Fruit fly (Drosophila melanogaster) whole organism, prepupa: Measurements from ENCODE around the gene ppk31.

ENCODE experiments used
- CG10631 ChIP-seq: fragments of 200-800 bp; sonication (Bioruptor generic); optimal IDR thresholded peaks from 2 replicates; lab custom pipeline; 2016; ENCODE audit warnings: missing biosample characterization, missing genetic modification characterization
- CG10669 ChIP-seq: fragments of 200-800 bp; sonication (Bioruptor generic); optimal IDR thresholded peaks from 3 replicates; lab custom pipeline; 2018; ENCODE audit warnings: missing biosample characterization, mild to moderate bottlenecking, missing genetic modification characterization, moderate library complexity
- CG11762 ChIP-seq: fragments of 200-800 bp; sonication (Bioruptor generic); optimal IDR thresholded peaks from 3 replicates; lab custom pipeline; 2016; ENCODE audit warnings: missing biosample characterization, missing genetic modification characterization; ENCODE audit not compliant: insufficient read depth
- CG11902 ChIP-seq: fragments of 200-800 bp; sonication (Bioruptor generic); optimal IDR thresholded peaks from 3 replicates; lab custom pipeline; 2016; ENCODE audit warnings: missing biosample characterization, missing genetic modification characterization
- CG15336 ChIP-seq: fragments of 200-800 bp; sonication (Bioruptor generic); IDR thresholded peaks from 2 replicates; pipeline ENCODE4 v1.3.6; 2022; ENCODE audit warnings: missing biosample characterization, missing genetic modification characterization
- CG16779 ChIP-seq: fragments of 200-800 bp; sonication (Bioruptor generic); optimal IDR thresholded peaks from 3 replicates; lab custom pipeline; 2017; ENCODE audit warnings: missing biosample characterization, mild to moderate bottlenecking, missing genetic modification characterization
- CG3032 ChIP-seq: fragments of 200-800 bp; optimal IDR thresholded peaks from 2 replicates; lab custom pipeline; 2019; ENCODE audit warnings: missing biosample characterization, mild to moderate bottlenecking, missing genetic modification characterization, moderate library complexity
- CG31627 ChIP-seq: fragments of 200-800 bp; sonication (Bioruptor generic); optimal IDR thresholded peaks from 3 replicates; lab custom pipeline; 2016; ENCODE audit warnings: missing biosample characterization, missing genetic modification characterization
- CG32006 ChIP-seq: fragments of 200-800 bp; sonication (Bioruptor generic); optimal IDR thresholded peaks from 3 replicates; lab custom pipeline; 2017; ENCODE audit warnings: missing biosample characterization, mild to moderate bottlenecking, missing genetic modification characterization
- CG34406 ChIP-seq: fragments of 200-800 bp; sonication (Bioruptor generic); optimal IDR thresholded peaks from 3 replicates; lab custom pipeline; 2016; ENCODE audit warnings: missing biosample characterization, missing genetic modification characterization
- CG6163 ChIP-seq: fragments of 200-800 bp; sonication (Bioruptor generic); IDR thresholded peaks from 3 replicates; pipeline ENCODE4 v1.3.6; 2022; ENCODE audit warnings: missing biosample characterization, missing genetic modification characterization
- CG6276 ChIP-seq: fragments of 200-800 bp; sonication (Bioruptor generic); optimal IDR thresholded peaks from 2 replicates; lab custom pipeline; 2017; ENCODE audit warnings: missing biosample characterization, mild to moderate bottlenecking, missing genetic modification characterization
- CG6792 ChIP-seq: fragments of 200-800 bp; sonication (Bioruptor generic); optimal IDR thresholded peaks from 3 replicates; lab custom pipeline; 2016; ENCODE audit warnings: missing biosample characterization, missing genetic modification characterization
- CG6808 ChIP-seq: fragments of 200-800 bp; sonication (Bioruptor generic); optimal IDR thresholded peaks from 3 replicates; lab custom pipeline; 2017; ENCODE audit warnings: missing biosample characterization, missing genetic modification characterization, mild to moderate bottlenecking, moderate library complexity, missing genetic modification reagents
- CG6854 ChIP-seq: fragments of 200-800 bp; sonication (Bioruptor generic); optimal IDR thresholded peaks from 2 replicates; lab custom pipeline; 2017; ENCODE audit warnings: missing biosample characterization, mild to moderate bottlenecking, missing genetic modification characterization
- CG7368 ChIP-seq: fragments of 200-800 bp; sonication (Bioruptor generic); optimal IDR thresholded peaks from 3 replicates; lab custom pipeline; 2016; ENCODE audit warnings: missing biosample characterization, missing genetic modification characterization
- CG8119 ChIP-seq: fragments of 200-800 bp; sonication (Bioruptor generic); IDR thresholded peaks from 3 replicates; pipeline ENCODE4 v1.3.6; 2022; ENCODE audit warnings: missing biosample characterization, missing genetic modification characterization
- CG8632 ChIP-seq: fragments of 200-800 bp; sonication (Bioruptor generic); optimal IDR thresholded peaks from 3 replicates; lab custom pipeline; 2016; ENCODE audit warnings: missing biosample characterization, missing genetic modification characterization
- CG9139 ChIP-seq: fragments of 200-800 bp; sonication (Bioruptor generic); optimal IDR thresholded peaks from 3 replicates; lab custom pipeline; 2017; ENCODE audit warnings: missing biosample characterization, mild to moderate bottlenecking, missing genetic modification characterization
- Eip75B ChIP-seq: fragments of 200-800 bp; sonication (Bioruptor generic); optimal IDR thresholded peaks from 3 replicates; lab custom pipeline; 2016; ENCODE audit warnings: missing biosample characterization, missing genetic modification characterization
- Eip78C ChIP-seq: fragments of 200-800 bp; sonication (Bioruptor generic); peaks from one replicate; lab custom pipeline; 2016; ENCODE audit warnings: missing biosample characterization, missing genetic modification characterization
- Eip93F ChIP-seq: fragments of 200-800 bp; sonication (Bioruptor generic); optimal IDR thresholded peaks from 2 replicates; lab custom pipeline; 2016; ENCODE audit warnings: missing biosample characterization, mild to moderate bottlenecking, missing genetic modification characterization
- Ets21C ChIP-seq: fragments of 200-800 bp; sonication (Bioruptor generic); optimal IDR thresholded peaks from 3 replicates; lab custom pipeline; 2016; ENCODE audit warnings: missing biosample characterization, missing genetic modification characterization
- Ets96B ChIP-seq: fragments of 200-800 bp; optimal IDR thresholded peaks from 2 replicates; lab custom pipeline; 2019; ENCODE audit warnings: missing biosample characterization, mild to moderate bottlenecking, missing genetic modification characterization, moderate library complexity
- Gug ChIP-seq: fragments of 200-800 bp; sonication (Bioruptor generic); IDR thresholded peaks from 2 replicates; pipeline ENCODE4 v1.3.6; 2022; ENCODE audit warnings: missing biosample characterization, missing genetic modification characterization
- Hr38 ChIP-seq: sonication (Bioruptor generic); optimal IDR thresholded peaks from 2 replicates; lab custom pipeline; 2016; ENCODE audit warnings: missing biosample characterization, missing genetic modification characterization
- Hr39 ChIP-seq: fragments of 200-800 bp; sonication (Bioruptor generic); optimal IDR thresholded peaks from 2 replicates; lab custom pipeline; 2016; ENCODE audit warnings: missing biosample characterization, missing genetic modification characterization
- Hr4 ChIP-seq: fragments of 200-800 bp; sonication (Bioruptor generic); optimal IDR thresholded peaks from 3 replicates; lab custom pipeline; 2016; ENCODE audit warnings: missing biosample characterization, missing genetic modification characterization
- Lpt ChIP-seq: fragments of 200-800 bp; sonication (Bioruptor generic); optimal IDR thresholded peaks from 3 replicates; lab custom pipeline; 2016; ENCODE audit warnings: missing biosample characterization, missing genetic modification characterization
- Met ChIP-seq: fragments of 200-800 bp; sonication (Bioruptor generic); optimal IDR thresholded peaks from 3 replicates; lab custom pipeline; 2016; ENCODE audit warnings: missing biosample characterization, missing genetic modification characterization
- OdsH ChIP-seq: fragments of 200-800 bp; sonication (Bioruptor generic); optimal IDR thresholded peaks from 3 replicates; lab custom pipeline; 2016; ENCODE audit warnings: missing biosample characterization, missing genetic modification characterization
- Sox102F ChIP-seq: fragments of 200-800 bp; sonication (Bioruptor generic); optimal IDR thresholded peaks from 2 replicates; lab custom pipeline; 2016; ENCODE audit warnings: missing biosample characterization, mild to moderate bottlenecking, missing genetic modification characterization
- Sox14 ChIP-seq: fragments of 200-800 bp; sonication (Bioruptor generic); optimal IDR thresholded peaks from 3 replicates; lab custom pipeline; 2016; ENCODE audit warnings: missing biosample characterization, missing genetic modification characterization
- Sox15 ChIP-seq: fragments of 200-800 bp; sonication (Bioruptor generic); optimal IDR thresholded peaks from 3 replicates; lab custom pipeline; 2016; ENCODE audit warnings: missing biosample characterization, missing genetic modification characterization
- achi ChIP-seq: fragments of 200-800 bp; sonication (Bioruptor generic); optimal IDR thresholded peaks from 3 replicates; lab custom pipeline; 2016; ENCODE audit warnings: missing biosample characterization, missing genetic modification characterization
- acj6 ChIP-seq: fragments of 200-800 bp; sonication (Bioruptor generic); optimal IDR thresholded peaks from 3 replicates; lab custom pipeline; 2016; ENCODE audit warnings: missing biosample characterization, missing genetic modification characterization
- cyc ChIP-seq: fragments of 200-800 bp; sonication (Bioruptor generic); optimal IDR thresholded peaks from 3 replicates; lab custom pipeline; 2016; ENCODE audit warnings: missing biosample characterization, missing genetic modification characterization
- dac ChIP-seq: fragments of 200-800 bp; sonication (Bioruptor generic); optimal IDR thresholded peaks from 2 replicates; lab custom pipeline; 2017; ENCODE audit warnings: missing biosample characterization, mild to moderate bottlenecking, missing genetic modification characterization
- dsx ChIP-seq: fragments of 200-800 bp; optimal IDR thresholded peaks from 3 replicates; lab custom pipeline; 2019; ENCODE audit warnings: missing biosample characterization, mild to moderate bottlenecking, missing genetic modification characterization, moderate library complexity; ENCODE audit not compliant: poor library complexity, severe bottlenecking
- eg ChIP-seq: fragments of 200-800 bp; sonication (Bioruptor generic); IDR thresholded peaks from 3 replicates; pipeline ENCODE4 v1.3.6; 2022; ENCODE audit warnings: missing biosample characterization, missing genetic modification characterization
- esn ChIP-seq: fragments of 200-800 bp; sonication (Bioruptor generic); optimal IDR thresholded peaks from 2 replicates; lab custom pipeline; 2016; ENCODE audit warnings: missing biosample characterization, mild to moderate bottlenecking, missing genetic modification characterization, moderate library complexity
- fd85E ChIP-seq: fragments of 200-800 bp; sonication (Bioruptor generic); optimal IDR thresholded peaks from 3 replicates; lab custom pipeline; 2016; ENCODE audit warnings: missing biosample characterization, missing genetic modification characterization
- lz ChIP-seq: fragments of 200-800 bp; sonication (Bioruptor generic); optimal IDR thresholded peaks from 3 replicates; lab custom pipeline; 2016; ENCODE audit warnings: missing biosample characterization, missing genetic modification characterization
- net ChIP-seq: fragments of 200-800 bp; sonication (Bioruptor generic); optimal IDR thresholded peaks from 3 replicates; lab custom pipeline; 2016; ENCODE audit warnings: missing biosample characterization, missing genetic modification characterization
- pdm3 ChIP-seq: fragments of 200-800 bp; sonication (Bioruptor generic); optimal IDR thresholded peaks from 3 replicates; lab custom pipeline; 2016; ENCODE audit warnings: missing biosample characterization, missing genetic modification characterization
- salr ChIP-seq, 2 experiments: fragments of 200-800 bp; sonication (Bioruptor generic); optimal IDR thresholded peaks; 3 replicates each; lab custom pipeline; 2016 to 2018; ENCODE audit warnings: missing biosample characterization in 2 of 2, missing genetic modification characterization in 2 of 2, mild to moderate bottlenecking in 1 of 2
- spab ChIP-seq: fragments of 200-800 bp; sonication (Bioruptor generic); optimal IDR thresholded peaks from 2 replicates; lab custom pipeline; 2017; ENCODE audit warnings: missing biosample characterization, mild to moderate bottlenecking, missing genetic modification characterization, missing genetic modification reagents
- ss ChIP-seq, 2 experiments: fragments of 200-800 bp; sonication (Bioruptor generic); optimal IDR thresholded peaks; 2 replicates in 1 of 2; 3 replicates in 1 of 2; lab custom pipeline; 2017 to 2018; ENCODE audit warnings: mild to moderate bottlenecking in 2 of 2, missing biosample characterization in 2 of 2, missing genetic modification characterization in 2 of 2, moderate library complexity in 1 of 2
- svp ChIP-seq: fragments of 200-800 bp; sonication (Bioruptor generic); peaks from one replicate; lab custom pipeline; 2016; ENCODE audit warnings: missing biosample characterization, missing genetic modification characterization
- topi ChIP-seq: fragments of 200-800 bp; sonication (Bioruptor generic); optimal IDR thresholded peaks from 3 replicates; lab custom pipeline; 2016; ENCODE audit warnings: missing biosample characterization, missing genetic modification characterization

ppk31 gene

dm6 chr3R:27167350-27167749 lies 4.4 kb downstream of the ppk31 start (continued):
- peak; percentile 91 for TF ChIP-seq eg (GFP tag; lab: Robert Waterston, UW)
- peak; percentile 54 for TF ChIP-seq net (GFP tag; lab: Kevin White, UChicago)
- peak; percentile 92 for TF ChIP-seq CG32006 (GFP tag; lab: Kevin White, UChicago)
- TF ChIP-seq Hr4 (GFP tag; lab: Kevin White, UChicago) = peak; percentile 90
- TF ChIP-seq Eip78C = peak; percentile 93
- peak; percentile 63 for TF ChIP-seq OdsH (GFP tag; lab: Kevin White, UChicago)
- peak; percentile 19 for TF ChIP-seq svp (GFP tag; lab: Kevin White, UChicago)
- TF ChIP-seq CG10631 (GFP tag; lab: Kevin White, UChicago) = peak; percentile 68

dm6 chr3R:27171153-27171552 lies 8.2 kb downstream of the ppk31 start:
- TF ChIP-seq Lpt (GFP tag; lab: Kevin White, UChicago) (no peak), Ets21C (GFP tag; lab: Kevin White, UChicago) (peak; percentile 24), dsx (GFP tag; lab: Kevin White, UChicago) (peak; percentile 20), achi (GFP tag; lab: Kevin White, UChicago) (peak; percentile 45), CG6163 (GFP tag; lab: Robert Waterston, UW) (no peak; the same call in 2 of the 3 replicates), Ets96B (tag; lab: Kevin White, UChicago) (peak; percentile 28), salr (GFP tag; optimal IDR thresholded peaks at IDR 0.05; lab: Kevin White, UChicago) (no peak), CG34406 (GFP tag; lab: Kevin White, UChicago) (peak; percentile 45), OdsH (GFP tag; lab: Kevin White, UChicago) (peak; percentile 43), esn (GFP tag; lab: Kevin White, UChicago) (peak; percentile 86), Sox15 (GFP tag; lab: Kevin White, UChicago) (peak; percentile 10), CG6808 (GFP tag; lab: Kevin White, UChicago) (peak; percentile 45), CG10631 (GFP tag; lab: Kevin White, UChicago) (peak; percentile 20), Hr38 (GFP tag; lab: Kevin White, UChicago) (no peak), CG16779 (tag; lab: Kevin White, UChicago) (no peak), CG11762 (GFP tag; lab: Kevin White, UChicago) (peak; percentile 4), CG31627 (peak; percentile 64), CG32006 (GFP tag; lab: Kevin White, UChicago) (no peak), acj6 (peak; percentile 41), CG10669 (GFP tag; lab: Kevin White, UChicago) (peak; percentile 38), ss (GFP tag; optimal IDR thresholded peaks at IDR 0.05; lab: Kevin White, UChicago) (peak in 1 of 2 experiments; percentile 28), Hr39 (GFP tag; lab: Kevin White, UChicago) (peak; percentile 63), Met (GFP tag; lab: Kevin White, UChicago) (peak; percentile 75), Eip75B (GFP tag; lab: Kevin White, UChicago) (peak; percentile 39), Gug (GFP tag; lab: Robert Waterston, UW) (no peak), CG6854 (GFP tag; lab: Kevin White, UChicago) (peak; percentile 72), svp (GFP tag; lab: Kevin White, UChicago) (peak; percentile 89), CG6276 (GFP tag; lab: Kevin White, UChicago) (no peak), dac (GFP tag; lab: Kevin White, UChicago) (no peak), lz (GFP tag; lab: Kevin White, UChicago) (peak; percentile 72), spab (GFP tag; lab: Kevin White, UChicago) (peak; percentile 45), CG15336 (GFP tag; lab: Robert Waterston, UW) (no peak), net (GFP tag; lab: Kevin White, UChicago) (no peak), Sox102F (GFP tag; lab: Kevin White, UChicago) (peak; percentile 76), CG3032 (peak; percentile 38), CG8632 (GFP tag; lab: Kevin White, UChicago) (peak; percentile 33), topi (peak; percentile 71), CG6792 (GFP tag; lab: Kevin White, UChicago) (peak; percentile 35), cyc (GFP tag; lab: Kevin White, UChicago) (peak; percentile 71), Eip93F (GFP tag; lab: Kevin White, UChicago) (no peak), CG8119 (no peak), CG11902 (peak; percentile 29), Sox14 (GFP tag; lab: Kevin White, UChicago) (peak; percentile 62), CG9139 (GFP tag; lab: Kevin White, UChicago) (no peak), CG7368 (GFP tag; lab: Kevin White, UChicago) (peak; percentile 15), pdm3 (GFP tag; lab: Kevin White, UChicago) (peak; percentile 22), fd85E (GFP tag; lab: Kevin White, UChicago) (no peak)
